Worm (Caenorhabditis elegans) whole organism, late embryonic: Measurements from ENCODE around the gene F42G2.5.

ENCODE experiments used
- C38D4.7 ChIP-seq: fragments of 200-800 bp; sonication (Bioruptor generic); optimal IDR thresholded peaks from 2 replicates; lab custom pipeline; 2018; ENCODE audit warnings: mild to moderate bottlenecking, missing genetic modification characterization, moderate library complexity, missing compliant biosample characterization
- K02D7.2 ChIP-seq: sonication (generic microtip); optimal IDR thresholded peaks from 2 replicates; lab custom pipeline; 2017; ENCODE audit warnings: mild to moderate bottlenecking, missing genetic modification characterization, missing compliant biosample characterization
- ama-1 ChIP-seq: fragments of 150-350 bp; optimal IDR thresholded peaks from 2 replicates; lab custom pipeline; 2014
- ceh-14 ChIP-seq: sonication (generic microtip); optimal IDR thresholded peaks from 2 replicates; lab custom pipeline; 2016; ENCODE audit warnings: missing genotype, missing genetic modification characterization, missing compliant biosample characterization
- ceh-19 ChIP-seq: fragments of 200-800 bp; sonication (Bioruptor generic); optimal IDR thresholded peaks from 2 replicates; lab custom pipeline; 2018; ENCODE audit warnings: mild to moderate bottlenecking, missing genetic modification characterization, missing compliant biosample characterization
- ceh-2 ChIP-seq: sonication (generic microtip); optimal IDR thresholded peaks from 2 replicates; lab custom pipeline; 2016; ENCODE audit warnings: missing genotype, missing genetic modification characterization, missing compliant biosample characterization
- ceh-22 ChIP-seq: sonication (generic microtip); optimal IDR thresholded peaks from 2 replicates; lab custom pipeline; 2017; ENCODE audit warnings: missing biosample characterization, missing genetic modification characterization
- ceh-31 ChIP-seq: sonication (generic microtip); optimal IDR thresholded peaks from 2 replicates; lab custom pipeline; 2016; ENCODE audit warnings: missing genetic modification characterization, missing compliant biosample characterization
- ceh-48 ChIP-seq: sonication (generic microtip); optimal IDR thresholded peaks from 2 replicates; lab custom pipeline; 2016; ENCODE audit warnings: missing genetic modification characterization, inconsistent platforms, missing compliant biosample characterization
- ceh-9 ChIP-seq: sonication (generic microtip); optimal IDR thresholded peaks from 2 replicates; lab custom pipeline; 2016; ENCODE audit warnings: mild to moderate bottlenecking, missing genetic modification characterization, inconsistent platforms, missing compliant biosample characterization
- dmd-4 ChIP-seq: sonication (generic microtip); optimal IDR thresholded peaks from 2 replicates; lab custom pipeline; 2016; ENCODE audit warnings: borderline replicate concordance, missing genetic modification characterization, missing compliant biosample characterization
- dve-1 ChIP-seq: sonication (generic microtip); optimal IDR thresholded peaks from 2 replicates; lab custom pipeline; 2017; ENCODE audit warnings: antibody characterized with exemption, mild to moderate bottlenecking, missing genetic modification characterization, missing compliant biosample characterization
- elt-2 ChIP-seq: sonication (generic microtip); optimal IDR thresholded peaks from 2 replicates; lab custom pipeline; 2016; ENCODE audit warnings: missing genetic modification reagents, missing genetic modification characterization, missing compliant biosample characterization
- elt-4 ChIP-seq: sonication (generic microtip); optimal IDR thresholded peaks from 2 replicates; lab custom pipeline; 2016; ENCODE audit warnings: missing genetic modification characterization, missing compliant biosample characterization
- ets-4 ChIP-seq: sonication (generic microtip); optimal IDR thresholded peaks from 2 replicates; lab custom pipeline; 2016; ENCODE audit warnings: missing genetic modification characterization, missing compliant biosample characterization
- eyg-1 ChIP-seq: sonication (generic microtip); optimal IDR thresholded peaks from 2 replicates; lab custom pipeline; 2016; ENCODE audit warnings: missing genotype, missing genetic modification characterization, missing compliant biosample characterization
- fax-1 ChIP-seq: sonication (generic microtip); optimal IDR thresholded peaks from 2 replicates; lab custom pipeline; 2016; ENCODE audit warnings: missing genotype, missing genetic modification characterization, missing compliant biosample characterization
- fkh-10 ChIP-seq: fragments of 150-350 bp; optimal IDR thresholded peaks from 2 replicates; lab custom pipeline; 2014; ENCODE audit warnings: missing biosample characterization, missing genetic modification reagents, missing genetic modification characterization
- gmeb-2 ChIP-seq: sonication (generic microtip); optimal IDR thresholded peaks from 2 replicates; lab custom pipeline; 2016; ENCODE audit warnings: missing genetic modification characterization, inconsistent platforms, missing compliant biosample characterization
- hlh-6 ChIP-seq: sonication (generic microtip); optimal IDR thresholded peaks from 2 replicates; lab custom pipeline; 2016; ENCODE audit warnings: missing genotype, missing genetic modification characterization, missing compliant biosample characterization
- hlh-8 ChIP-seq: sonication (generic microtip); optimal IDR thresholded peaks from 2 replicates; lab custom pipeline; 2016; ENCODE audit warnings: missing genotype, missing genetic modification characterization, missing compliant biosample characterization
- lim-6 ChIP-seq: sonication (generic microtip); optimal IDR thresholded peaks from 2 replicates; lab custom pipeline; 2016; ENCODE audit warnings: missing genetic modification characterization, missing compliant biosample characterization
- madf-2 ChIP-seq: sonication (generic microtip); optimal IDR thresholded peaks from 2 replicates; lab custom pipeline; 2017; ENCODE audit warnings: missing genetic modification characterization, missing compliant biosample characterization
- nhr-11 ChIP-seq: fragments of 150-350 bp; optimal IDR thresholded peaks from 2 replicates; lab custom pipeline; 2014; ENCODE audit warnings: missing biosample characterization, missing genetic modification characterization
- pag-3 ChIP-seq: sonication (generic microtip); optimal IDR thresholded peaks from 2 replicates; lab custom pipeline; 2016; ENCODE audit warnings: missing compliant biosample characterization, missing genetic modification characterization, borderline replicate concordance
- pat-9 ChIP-seq: fragments of 200-800 bp; sonication (Bioruptor generic); optimal IDR thresholded peaks from 2 replicates; lab custom pipeline; 2018; ENCODE audit warnings: mild to moderate bottlenecking, missing genetic modification characterization, moderate library complexity, missing compliant biosample characterization
- pax-1 ChIP-seq: fragments of 150-350 bp; optimal IDR thresholded peaks from 2 replicates; lab custom pipeline; 2014; ENCODE audit warnings: missing biosample characterization, missing genetic modification characterization
- pha-4 ChIP-seq: fragments of 150-350 bp; optimal IDR thresholded peaks from 2 replicates; lab custom pipeline; 2018; ENCODE audit warnings: missing biosample characterization, missing genetic modification reagents, missing genetic modification characterization
- pqm-1 ChIP-seq: sonication (generic microtip); optimal IDR thresholded peaks from 2 replicates; lab custom pipeline; 2016; ENCODE audit warnings: missing genetic modification characterization, missing compliant biosample characterization
- sox-2 ChIP-seq: fragments of 200-800 bp; sonication (Bioruptor generic); IDR thresholded peaks from 2 replicates; pipeline ENCODE4 v1.3.6; 2022; ENCODE audit warnings: missing genetic modification reagents, missing genetic modification characterization, missing compliant biosample characterization
- sox-4 ChIP-seq: sonication (generic microtip); optimal IDR thresholded peaks from 2 replicates; lab custom pipeline; 2017; ENCODE audit warnings: mild to moderate bottlenecking, missing genetic modification characterization, inconsistent platforms, missing compliant biosample characterization
- tbx-2 ChIP-seq: sonication (generic microtip); optimal IDR thresholded peaks from 2 replicates; lab custom pipeline; 2016; ENCODE audit warnings: missing genetic modification characterization, missing compliant biosample characterization
- ttx-3 ChIP-seq: sonication (generic microtip); optimal IDR thresholded peaks from 2 replicates; lab custom pipeline; 2016; ENCODE audit warnings: missing genetic modification reagents, missing genetic modification characterization, missing compliant biosample characterization
- unc-3 ChIP-seq, 2 experiments: fragments of 200-800 bp in 1 of 2; sonication (Bioruptor generic) in 1 of 2; sonication (generic microtip) in 1 of 2; conservative IDR thresholded peaks in 1 of 2; optimal IDR thresholded peaks in 1 of 2; 2 replicates each; pipeline versions ENCODE4 v1.3.6 to Lab custom; 2016 to 2022; ENCODE audit warnings: missing compliant biosample characterization in 2 of 2, missing genetic modification characterization in 2 of 2, missing genetic modification reagents in 1 of 2
- unc-42 ChIP-seq: sonication (generic microtip); optimal IDR thresholded peaks from 2 replicates; lab custom pipeline; 2016; ENCODE audit warnings: missing genotype, missing genetic modification characterization, missing compliant biosample characterization
- unc-86 ChIP-seq: sonication (generic microtip); optimal IDR thresholded peaks from 2 replicates; lab custom pipeline; 2016; ENCODE audit warnings: missing genetic modification characterization, missing compliant biosample characterization

F42G2.5 gene

ce11 chrII:2398884-2399283 is 18.9 kb downstream of the F42G2.5 start, which contains the start of gene F16G10.14:
TSS of gene F16G10.14 (minus strand) at chrII:2398984.
- no peak for TF ChIP-seq ets-4 (tag; lab: Kevin White, UChicago)
- no peak for TF ChIP-seq ceh-19
- TF ChIP-seq eyg-1 (tag; lab: Kevin White, UChicago) = no peak
- TF ChIP-seq madf-2 (tag; lab: Kevin White, UChicago) = no peak
- no peak for TF ChIP-seq tbx-2 (tag; lab: Kevin White, UChicago)
- TF ChIP-seq unc-3 (GFP tag; conservative IDR thresholded peaks at IDR 0.05; lab: Robert Waterston, UW) = no peak
- no peak for TF ChIP-seq unc-3 (tag; optimal IDR thresholded peaks at IDR 0.05; lab: Kevin White, UChicago)
- TF ChIP-seq ceh-2 (tag; lab: Kevin White, UChicago) = no peak
- no peak for TF ChIP-seq pqm-1 (tag; lab: Kevin White, UChicago)
- TF ChIP-seq dve-1 (tag; lab: Kevin White, UChicago) = no peak
- TF ChIP-seq C38D4.7 = no peak
- no peak for TF ChIP-seq ceh-14 (tag; lab: Kevin White, UChicago)
- TF ChIP-seq lim-6 = no peak
- TF ChIP-seq sox-4 (tag; lab: Kevin White, UChicago) = no peak
- no peak for TF ChIP-seq pag-3
- TF ChIP-seq gmeb-2 (tag; lab: Kevin White, UChicago) = no peak
- TF ChIP-seq pha-4 = no peak

- no peak for TF ChIP-seq ttx-3 (tag; lab: Kevin White, UChicago)
- TF ChIP-seq elt-4 = no peak
- no peak for TF ChIP-seq ama-1 (lab: Kevin White, UChicago)
- no peak for TF ChIP-seq dmd-4 (tag; lab: Kevin White, UChicago)
Observed at ce11 chrII:2395864-2396263, 21.9 kb downstream of the F42G2.5 start, which contains the start of gene F16G10.13. TSS of gene F16G10.13 (minus strand) at chrII:2395964.

- TF ChIP-seq eyg-1 (tag; lab: Kevin White, UChicago) (no peak), fax-1 (tag; lab: Kevin White, UChicago) (no peak), K02D7.2 (tag; lab: Kevin White, UChicago) (no peak), ceh-9 (tag; lab: Kevin White, UChicago) (no peak), fkh-10 (GFP tag; lab: Kevin White, UChicago) (no peak), pqm-1 (tag; lab: Kevin White, UChicago) (no peak), ceh-48 (tag; lab: Kevin White, UChicago) (no peak), unc-86 (no peak), nhr-11 (no peak), ets-4 (tag; lab: Kevin White, UChicago) (no peak), ceh-22 (no peak), pag-3 (no peak)
Observed at ce11 chrII:2393821-2394220, 24.0 kb downstream of the F42G2.5 start, which contains the start of gene F16G10.11. TSS of gene F16G10.11 (minus strand) at chrII:2393921.

DNA sequence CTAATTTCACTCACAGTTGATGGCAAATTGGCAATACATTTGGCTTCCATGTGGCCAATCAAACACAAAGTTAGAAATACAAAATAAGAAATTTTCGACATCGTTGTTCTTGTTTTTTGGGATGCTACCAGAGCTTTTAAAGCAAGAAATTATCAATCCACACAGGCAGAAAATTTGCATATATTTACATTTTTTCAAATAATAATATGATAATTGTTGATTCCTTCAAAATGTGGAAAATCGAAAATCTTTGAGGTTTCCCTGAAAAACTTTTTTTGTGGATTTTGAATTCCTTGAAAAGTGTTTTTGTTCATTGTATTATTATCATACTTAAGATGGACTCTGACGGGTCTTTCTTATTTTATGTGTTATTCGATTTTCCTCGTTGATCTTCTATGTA is 26.9 kb downstream of the F42G2.5 start, which contains the start of gene F16G10.10:
TSS of gene F16G10.10 (minus strand) at position 101 of the 400 bp plus-strand sequence.
- TF ChIP-seq pat-9 (tag; lab: Kevin White, UChicago) = no peak
- TF ChIP-seq elt-2 (tag; lab: Kevin White, UChicago) = no peak
- TF ChIP-seq sox-2 (GFP tag; lab: Robert Waterston, UW) = no peak
- no peak for TF ChIP-seq pqm-1 (tag; lab: Kevin White, UChicago)
- no peak for TF ChIP-seq lim-6
- no peak for TF ChIP-seq pax-1 (tag; lab: Kevin White, UChicago)
- TF ChIP-seq eyg-1 (tag; lab: Kevin White, UChicago) = no peak
- TF ChIP-seq ceh-31 (tag; lab: Kevin White, UChicago) = no peak
- no peak for TF ChIP-seq hlh-8 (tag; lab: Kevin White, UChicago)
- no peak for TF ChIP-seq ets-4 (tag; lab: Kevin White, UChicago)
- TF ChIP-seq unc-42 (tag; lab: Kevin White, UChicago) = no peak
- TF ChIP-seq hlh-6 (tag; lab: Kevin White, UChicago) = no peak
- no peak for TF ChIP-seq unc-3 (GFP tag; conservative IDR thresholded peaks at IDR 0.05; lab: Robert Waterston, UW)
- TF ChIP-seq unc-3 (tag; optimal IDR thresholded peaks at IDR 0.05; lab: Kevin White, UChicago) = no peak
